Worm (Caenorhabditis elegans) whole organism, mixed stage, embryonic: ENCODE measurements around the gene nspc-5.

Experiments
- M03D4.4 ChIP-seq: sonication (generic microtip); optimal IDR thresholded peaks from 2 replicates; lab custom pipeline; 2017; ENCODE audit warnings: mild to moderate bottlenecking, missing genetic modification characterization, missing compliant biosample characterization
- bed-3 ChIP-seq: fragments of 200-800 bp; sonication (Bioruptor generic); optimal IDR thresholded peaks from 3 replicates; lab custom pipeline; 2018; ENCODE audit warnings: mild to moderate bottlenecking, missing genetic modification characterization, moderate library complexity, missing compliant biosample characterization
- blmp-1 ChIP-seq: fragments of 150-350 bp; optimal IDR thresholded peaks from 2 replicates; lab custom pipeline; 2014; ENCODE audit warnings: missing biosample characterization, missing genetic modification characterization
- ceh-39 ChIP-seq: fragments of 150-350 bp; optimal IDR thresholded peaks from 2 replicates; lab custom pipeline; 2014; ENCODE audit warnings: missing biosample characterization, missing genetic modification characterization
- ceh-43 ChIP-seq: fragments of 200-800 bp; sonication (Bioruptor generic); optimal IDR thresholded peaks from 2 replicates; lab custom pipeline; 2018; ENCODE audit warnings: mild to moderate bottlenecking, missing genetic modification characterization, moderate library complexity, missing compliant biosample characterization
- ceh-83 ChIP-seq: fragments of 200-800 bp; sonication (Bioruptor generic); optimal IDR thresholded peaks from 2 replicates; lab custom pipeline; 2018; ENCODE audit warnings: mild to moderate bottlenecking, missing genetic modification characterization, missing compliant biosample characterization
- ces-1 ChIP-seq: fragments of 150-350 bp; optimal IDR thresholded peaks from 2 replicates; lab custom pipeline; 2014; ENCODE audit warnings: missing biosample characterization, missing genetic modification reagents, missing genetic modification characterization
- cnd-1 ChIP-seq: fragments of 200-800 bp; sonication (Bioruptor generic); optimal IDR thresholded peaks from 2 replicates; lab custom pipeline; 2018; ENCODE audit warnings: mild to moderate bottlenecking, missing genetic modification characterization, missing compliant biosample characterization
- drap-1 ChIP-seq: fragments of 200-800 bp; sonication (Bioruptor generic); optimal IDR thresholded peaks from 3 replicates; lab custom pipeline; 2018; ENCODE audit warnings: mild to moderate bottlenecking, missing genetic modification characterization, missing compliant biosample characterization
- elt-1 ChIP-seq: sonication (generic microtip); optimal IDR thresholded peaks from 2 replicates; lab custom pipeline; 2017; ENCODE audit warnings: missing genetic modification characterization, mild to moderate bottlenecking, missing compliant biosample characterization, antibody characterized with exemption, moderate library complexity, borderline replicate concordance; ENCODE audit not compliant: insufficient read depth
- elt-3 ChIP-seq: fragments of 150-350 bp; optimal IDR thresholded peaks from 2 replicates; lab custom pipeline; 2014; ENCODE audit warnings: missing biosample characterization, missing genetic modification characterization
- flh-1 ChIP-seq: fragments of 200-800 bp; sonication (Bioruptor generic); optimal IDR thresholded peaks from 2 replicates; lab custom pipeline; 2018; ENCODE audit warnings: mild to moderate bottlenecking, missing genetic modification characterization, moderate library complexity, missing compliant biosample characterization
- ham-2 ChIP-seq: fragments of 200-800 bp; sonication (Bioruptor generic); optimal IDR thresholded peaks from 2 replicates; lab custom pipeline; 2018; ENCODE audit warnings: mild to moderate bottlenecking, missing genetic modification characterization, missing compliant biosample characterization
- hlh-1 ChIP-seq: fragments of 150-350 bp; optimal IDR thresholded peaks from 2 replicates; lab custom pipeline; 2014; ENCODE audit warnings: missing biosample characterization, missing genetic modification reagents, missing genetic modification characterization
- lin-13 ChIP-seq: fragments of 150-350 bp; optimal IDR thresholded peaks from 2 replicates; lab custom pipeline; 2014; ENCODE audit warnings: missing biosample characterization, missing genetic modification characterization
- lin-32 ChIP-seq: fragments of 200-800 bp; sonication (Bioruptor generic); optimal IDR thresholded peaks from 2 replicates; lab custom pipeline; 2018; ENCODE audit warnings: mild to moderate bottlenecking, missing genetic modification characterization, missing compliant biosample characterization
- lsy-2 ChIP-seq: fragments of 150-350 bp; optimal IDR thresholded peaks from 2 replicates; lab custom pipeline; 2014; ENCODE audit warnings: missing biosample characterization, missing genetic modification characterization
- mep-1 ChIP-seq: fragments of 150-350 bp; optimal IDR thresholded peaks from 2 replicates; lab custom pipeline; 2017; ENCODE audit warnings: missing biosample characterization, missing genetic modification reagents, missing genetic modification characterization, inconsistent platforms
- mls-2 ChIP-seq: sonication (generic microtip); optimal IDR thresholded peaks from 2 replicates; lab custom pipeline; 2016; ENCODE audit warnings: mild to moderate bottlenecking, missing genetic modification characterization, moderate library complexity, missing compliant biosample characterization
- nhr-2 ChIP-seq: fragments of 150-350 bp; optimal IDR thresholded peaks from 2 replicates; lab custom pipeline; 2014; ENCODE audit warnings: missing biosample characterization, missing genetic modification characterization
- nhr-237 ChIP-seq: fragments of 150-350 bp; optimal IDR thresholded peaks from 2 replicates; lab custom pipeline; 2014; ENCODE audit warnings: missing biosample characterization, missing genetic modification characterization
- nhr-28 ChIP-seq: fragments of 150-350 bp; optimal IDR thresholded peaks from 2 replicates; lab custom pipeline; 2014; ENCODE audit warnings: missing biosample characterization, missing genetic modification characterization
- nhr-76 ChIP-seq: sonication (generic microtip); optimal IDR thresholded peaks from 2 replicates; lab custom pipeline; 2017; ENCODE audit warnings: missing biosample characterization, missing genetic modification characterization
- pha-4 ChIP-seq: fragments of 150-350 bp; optimal IDR thresholded peaks from 2 replicates; lab custom pipeline; 2018; ENCODE audit warnings: missing biosample characterization, missing genetic modification reagents, missing genetic modification characterization
- sem-2 ChIP-seq: fragments of 200-800 bp; sonication (Bioruptor generic); optimal IDR thresholded peaks from 2 replicates; lab custom pipeline; 2018; ENCODE audit warnings: mild to moderate bottlenecking, missing genetic modification characterization, missing compliant biosample characterization
- sptf-1 ChIP-seq: sonication (generic microtip); optimal IDR thresholded peaks from 2 replicates; lab custom pipeline; 2017; ENCODE audit warnings: mild to moderate bottlenecking, missing genetic modification characterization, moderate library complexity, missing compliant biosample characterization
- tbx-8 ChIP-seq: fragments of 200-800 bp; sonication (Bioruptor generic); optimal IDR thresholded peaks from 2 replicates; lab custom pipeline; 2018; ENCODE audit warnings: mild to moderate bottlenecking, missing genetic modification characterization, moderate library complexity, missing compliant biosample characterization
- unc-120 ChIP-seq: sonication (generic microtip); optimal IDR thresholded peaks from 2 replicates; lab custom pipeline; 2017; ENCODE audit warnings: missing genetic modification characterization, missing compliant biosample characterization; ENCODE audit not compliant: poor library complexity, severe bottlenecking
- unc-62 ChIP-seq: fragments of 150-350 bp; optimal IDR thresholded peaks from 2 replicates; lab custom pipeline; 2014; ENCODE audit warnings: missing biosample characterization, missing genetic modification reagents, missing genetic modification characterization
- ztf-11 ChIP-seq: fragments of 150-350 bp; optimal IDR thresholded peaks from 2 replicates; lab custom pipeline; 2014; ENCODE audit warnings: missing biosample characterization, missing genetic modification characterization

The nspc-5 gene

DNA sequence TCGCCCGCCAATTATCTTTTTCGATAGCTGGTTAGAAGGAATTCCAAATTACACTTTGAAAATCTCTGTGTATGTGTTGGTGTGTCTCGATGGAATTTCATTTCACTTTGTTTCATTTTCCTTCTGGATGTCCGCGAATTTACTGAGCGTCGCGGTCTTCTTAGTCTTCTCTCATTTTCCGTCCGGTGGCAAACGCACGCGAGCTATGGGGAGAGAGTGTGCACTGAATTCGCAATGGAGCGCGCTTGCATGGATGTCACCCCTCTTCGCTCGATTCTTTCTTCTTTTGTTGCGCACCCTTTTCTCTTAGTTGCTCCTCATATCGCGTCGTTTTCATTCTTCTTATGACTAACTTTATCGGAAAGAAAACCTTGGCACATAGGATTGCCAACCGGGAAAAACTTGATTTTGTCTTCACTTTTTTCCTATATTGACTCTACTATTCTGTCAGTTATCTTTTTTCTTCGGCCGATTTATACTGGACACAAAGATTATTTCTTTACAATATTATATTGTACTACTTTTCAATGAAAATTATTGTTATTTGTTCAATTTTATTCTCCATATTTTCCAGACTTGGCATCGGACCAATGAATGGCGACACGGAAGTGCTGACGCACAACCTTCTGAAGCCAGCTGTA, 13.3 kb downstream of the nspc-5 start, which contains the start of gene dhhc-14:
Gene dhhc-14 (plus strand): TSS at position 591 of the 641 bp plus-strand sequence.
- no peak for TF ChIP-seq flh-1 (GFP tag; lab: Kevin White, UChicago)
- peak; percentile 27 for TF ChIP-seq cnd-1 (tag; lab: Kevin White, UChicago)
- TF ChIP-seq lin-13 (tag; lab: Kevin White, UChicago) = peak; percentile 75
- TF ChIP-seq ces-1 (GFP tag; lab: Kevin White, UChicago) = peak; percentile 73
- TF ChIP-seq unc-62 (GFP tag; lab: Kevin White, UChicago) = peak; percentile 28
- TF ChIP-seq drap-1 (GFP tag; lab: Kevin White, UChicago) = peak; percentile 31
- TF ChIP-seq pha-4 = peak; percentile 46
- TF ChIP-seq mls-2 (tag; lab: Kevin White, UChicago) = peak; percentile 26
- TF ChIP-seq lsy-2 (tag; lab: Kevin White, UChicago) = peak; percentile 50
- TF ChIP-seq sptf-1 (tag; lab: Kevin White, UChicago) = peak; percentile 56
- peak; percentile 9 for TF ChIP-seq ztf-11
- no peak for TF ChIP-seq nhr-237 (tag; lab: Kevin White, UChicago)
- TF ChIP-seq mep-1 (tag; lab: Kevin White, UChicago) = peak; percentile 79
- TF ChIP-seq ceh-39 (tag; lab: Kevin White, UChicago) = peak; percentile 32
- TF ChIP-seq hlh-1 (tag; lab: Kevin White, UChicago) = peak; percentile 51
- no peak for TF ChIP-seq sem-2 (GFP tag; lab: Kevin White, UChicago)
- TF ChIP-seq nhr-2 = no peak
- TF ChIP-seq bed-3 (GFP tag; lab: Kevin White, UChicago) = no peak
- TF ChIP-seq unc-120 (tag; lab: Kevin White, UChicago) = peak; percentile 26

DNA sequence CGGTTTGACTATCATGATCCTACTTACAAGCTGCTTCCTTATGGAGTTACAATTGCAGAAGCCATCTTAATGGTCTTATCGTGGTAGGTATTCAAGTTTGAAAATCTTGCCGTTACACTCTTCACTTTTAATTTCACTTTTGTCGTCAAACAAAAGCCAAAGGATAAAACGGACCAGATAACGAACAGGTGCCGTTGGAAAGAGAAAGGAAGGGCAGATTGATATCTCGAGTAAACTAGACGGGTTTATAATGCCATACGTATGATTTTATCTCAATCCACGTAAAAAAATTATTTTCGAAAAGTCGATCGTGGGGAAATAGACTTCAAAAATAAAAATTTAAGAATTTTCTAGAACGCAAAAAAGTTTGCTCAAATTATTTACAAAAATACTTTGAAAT, 15.5 kb downstream of the nspc-5 start:
- TF ChIP-seq tbx-8 (GFP tag; lab: Kevin White, UChicago) = no peak
- TF ChIP-seq drap-1 (GFP tag; lab: Kevin White, UChicago) = no peak
- peak; percentile 73 for TF ChIP-seq blmp-1 (tag; lab: Kevin White, UChicago)
- TF ChIP-seq elt-1 (tag; lab: Kevin White, UChicago) = peak; percentile 65

DNA sequence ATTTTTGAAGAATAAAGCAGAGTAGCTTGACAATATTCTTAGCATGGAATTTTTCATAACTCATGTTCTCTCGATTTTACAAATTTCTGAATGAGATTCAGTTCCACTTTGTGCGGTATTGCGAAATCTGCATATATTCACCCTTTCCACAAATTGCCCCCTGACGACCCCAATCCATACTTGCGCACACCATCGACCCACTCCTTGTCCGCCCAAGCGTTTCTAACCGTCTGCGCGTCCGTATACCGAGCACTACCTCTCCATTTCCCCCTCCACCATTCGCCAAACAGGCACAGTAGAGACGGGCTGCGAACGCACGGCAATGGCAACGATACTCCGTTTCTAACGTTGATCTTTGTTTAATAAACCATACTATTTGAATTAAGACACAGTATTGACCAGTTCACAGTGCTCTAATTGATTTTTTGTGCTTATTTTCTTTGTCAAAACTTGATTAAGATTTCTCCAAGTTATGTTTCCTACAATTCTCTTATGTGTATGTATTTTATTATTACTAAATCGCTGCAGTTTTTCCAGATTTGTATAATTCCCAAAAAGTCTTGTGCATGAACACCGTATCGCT, 18.2 kb downstream of the nspc-5 start, which contains the start of gene utx-1:
Gene utx-1 (plus strand): TSS at position 533 of the 583 bp plus-strand sequence.
- TF ChIP-seq ceh-83 (GFP tag; lab: Kevin White, UChicago) = no peak
- peak; percentile 54 for TF ChIP-seq ceh-39 (tag; lab: Kevin White, UChicago)
- peak; percentile 27 for TF ChIP-seq ces-1 (GFP tag; lab: Kevin White, UChicago)
- TF ChIP-seq flh-1 (GFP tag; lab: Kevin White, UChicago) = no peak
- TF ChIP-seq pha-4 = peak; percentile 36
- TF ChIP-seq unc-120 (tag; lab: Kevin White, UChicago) = peak; percentile 77
- TF ChIP-seq sptf-1 (tag; lab: Kevin White, UChicago) = peak; percentile 24
- TF ChIP-seq hlh-1 (tag; lab: Kevin White, UChicago) = no peak
- peak; percentile 17 for TF ChIP-seq M03D4.4 (tag; lab: Kevin White, UChicago)
- TF ChIP-seq mep-1 (tag; lab: Kevin White, UChicago) = peak; percentile 43
- TF ChIP-seq lin-32 (GFP tag; lab: Kevin White, UChicago) = peak; percentile 18
- peak; percentile 44 for TF ChIP-seq mls-2 (tag; lab: Kevin White, UChicago)
- TF ChIP-seq lin-13 (tag; lab: Kevin White, UChicago) = peak; percentile 36
- TF ChIP-seq nhr-2 = peak; percentile 56

DNA sequence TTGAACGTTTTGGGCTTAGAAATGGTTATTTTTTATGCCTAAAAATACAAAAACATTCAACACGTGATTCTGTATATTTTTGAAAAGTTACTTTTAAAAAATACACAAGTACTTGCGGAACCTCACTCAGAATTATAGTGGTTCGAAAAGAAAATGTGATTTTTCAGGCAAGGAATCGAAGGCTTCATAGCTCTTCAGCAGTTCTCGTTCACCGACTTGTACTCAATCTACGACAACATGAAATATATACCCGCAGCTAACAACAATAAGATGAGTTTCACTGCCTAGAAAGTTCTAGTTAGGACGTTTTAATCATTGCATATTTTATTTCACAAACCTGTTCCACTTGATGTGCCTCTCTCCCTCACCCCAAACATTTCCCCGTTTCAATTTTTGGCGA, 24.1 kb downstream of the nspc-5 start:
- TF ChIP-seq lin-13 (tag; lab: Kevin White, UChicago) (no peak), nhr-237 (tag; lab: Kevin White, UChicago) (no peak), tbx-8 (GFP tag; lab: Kevin White, UChicago) (no peak), nhr-28 (tag; lab: Kevin White, UChicago) (no peak), lin-32 (GFP tag; lab: Kevin White, UChicago) (no peak), ceh-43 (GFP tag; lab: Kevin White, UChicago) (no peak), pha-4 (no peak), ham-2 (GFP tag; lab: Kevin White, UChicago) (no peak), drap-1 (GFP tag; lab: Kevin White, UChicago) (no peak), hlh-1 (tag; lab: Kevin White, UChicago) (no peak), elt-3 (tag; lab: Kevin White, UChicago) (no peak), lsy-2 (tag; lab: Kevin White, UChicago) (no peak), mep-1 (tag; lab: Kevin White, UChicago) (no peak), nhr-2 (no peak), ces-1 (GFP tag; lab: Kevin White, UChicago) (no peak), blmp-1 (tag; lab: Kevin White, UChicago) (no peak), nhr-76 (no peak)
- TF ChIP-seq, all 35 proteins: peak for 0
